Worm (Caenorhabditis elegans) whole organism, young adult: ENCODE results near the gene T22C8.4.

ENCODE experiments used
- B0261.1 ChIP-seq: sonication (generic microtip); optimal IDR thresholded peaks from 2 replicates; lab custom pipeline; 2016; ENCODE audit warnings: mild to moderate bottlenecking, missing genetic modification characterization, moderate library complexity, missing compliant biosample characterization
- B0336.3 ChIP-seq: fragments of 200-800 bp; sonication (Bioruptor generic); IDR thresholded peaks from 2 replicates; pipeline ENCODE4 v1.3.6; 2022; ENCODE audit warnings: missing genetic modification characterization, missing compliant biosample characterization
- F10E7.11 ChIP-seq: sonication (generic microtip); optimal IDR thresholded peaks from 2 replicates; lab custom pipeline; 2017; ENCODE audit warnings: mild to moderate bottlenecking, missing genetic modification characterization, moderate library complexity, missing compliant biosample characterization
- F23B12.7 ChIP-seq: sonication (generic microtip); optimal IDR thresholded peaks from 2 replicates; lab custom pipeline; 2017; ENCODE audit warnings: missing genetic modification characterization, mild to moderate bottlenecking, missing compliant biosample characterization, antibody characterized with exemption, moderate library complexity; ENCODE audit not compliant: insufficient read depth
- F39B2.1 ChIP-seq: fragments of 200-800 bp; sonication (Bioruptor generic); IDR thresholded peaks from 2 replicates; pipeline ENCODE4 v1.3.6; 2022; ENCODE audit warnings: missing genetic modification reagents, missing genetic modification characterization, missing compliant biosample characterization
- F52B5.7 ChIP-seq: sonication (generic microtip); optimal IDR thresholded peaks from 2 replicates; lab custom pipeline; 2016; ENCODE audit warnings: mild to moderate bottlenecking, missing genetic modification characterization, missing compliant biosample characterization
- F57A8.1 ChIP-seq: fragments of 200-800 bp; sonication (Bioruptor generic); optimal IDR thresholded peaks from 2 replicates; lab custom pipeline; 2018; ENCODE audit warnings: mild to moderate bottlenecking, missing genetic modification characterization, moderate library complexity, missing compliant biosample characterization
- K11D2.4 ChIP-seq: fragments of 200-800 bp; sonication (Bioruptor generic); IDR thresholded peaks from 2 replicates; pipeline ENCODE4 v1.3.6; 2022; ENCODE audit warnings: missing genetic modification reagents, missing genetic modification characterization, missing compliant biosample characterization
- K12H6.12 ChIP-seq: fragments of 200-800 bp; sonication (Bioruptor generic); optimal IDR thresholded peaks from 2 replicates; lab custom pipeline; 2018; ENCODE audit warnings: mild to moderate bottlenecking, missing genetic modification characterization, missing compliant biosample characterization
- Y53F4B.3 ChIP-seq: fragments of 200-800 bp; sonication (Bioruptor generic); IDR thresholded peaks from 2 replicates; pipeline ENCODE4 v1.3.6; 2022; ENCODE audit warnings: missing genetic modification reagents, missing genetic modification characterization, missing compliant biosample characterization
- akir-1 ChIP-seq: fragments of 200-800 bp; sonication (Bioruptor generic); optimal IDR thresholded peaks from 2 replicates; lab custom pipeline; 2018; ENCODE audit warnings: mild to moderate bottlenecking, missing genetic modification characterization, moderate library complexity, missing compliant biosample characterization
- athp-1 ChIP-seq: sonication (generic microtip); optimal IDR thresholded peaks from 2 replicates; lab custom pipeline; 2017; ENCODE audit warnings: mild to moderate bottlenecking, missing genetic modification characterization, missing compliant biosample characterization
- attf-3 ChIP-seq: fragments of 200-800 bp; sonication (Bioruptor generic); conservative IDR thresholded peaks from 2 replicates; pipeline ENCODE4 v1.3.6; 2022; ENCODE audit warnings: missing genetic modification reagents, missing genetic modification characterization, missing compliant biosample characterization
- attf-5 ChIP-seq: fragments of 200-800 bp; sonication (Bioruptor generic); optimal IDR thresholded peaks from 2 replicates; lab custom pipeline; 2018; ENCODE audit warnings: mild to moderate bottlenecking, missing genetic modification characterization, missing compliant biosample characterization
- cebp-1 ChIP-seq, 2 experiments: fragments of 200-800 bp in 1 of 2; sonication (Bioruptor generic) in 1 of 2; sonication (generic microtip) in 1 of 2; IDR thresholded peaks in 1 of 2; optimal IDR thresholded peaks in 1 of 2; 2 replicates each; pipeline versions ENCODE4 v1.3.6 to Lab custom; 2017 to 2022; ENCODE audit warnings: missing compliant biosample characterization in 2 of 2, missing genetic modification characterization in 2 of 2, mild to moderate bottlenecking in 1 of 2, missing genetic modification reagents in 1 of 2, moderate library complexity in 1 of 2
- ceh-100 ChIP-seq: fragments of 200-800 bp; sonication (Bioruptor generic); IDR thresholded peaks from 2 replicates; pipeline ENCODE4 v1.3.6; 2022; ENCODE audit warnings: missing genetic modification reagents, missing genetic modification characterization, missing compliant biosample characterization
- ceh-40 ChIP-seq: fragments of 200-800 bp; sonication (Bioruptor generic); IDR thresholded peaks from 2 replicates; pipeline ENCODE4 v1.3.6; 2022; ENCODE audit warnings: missing genetic modification characterization, missing compliant biosample characterization
- ceh-58 ChIP-seq: fragments of 200-800 bp; sonication (Bioruptor generic); IDR thresholded peaks from 2 replicates; pipeline ENCODE4 v1.3.6; 2022; ENCODE audit warnings: missing genetic modification characterization, missing compliant biosample characterization
- chd-7 ChIP-seq: sonication (generic microtip); optimal IDR thresholded peaks from 2 replicates; lab custom pipeline; 2016; ENCODE audit warnings: mild to moderate bottlenecking, missing genetic modification characterization, moderate library complexity, missing compliant biosample characterization
- dox-1 ChIP-seq: fragments of 200-800 bp; sonication (Bioruptor generic); IDR thresholded peaks from 2 replicates; pipeline ENCODE4 v1.3.6; 2022; ENCODE audit warnings: missing genetic modification reagents, missing genetic modification characterization, missing compliant biosample characterization
- dpl-1 ChIP-seq: fragments of 150-350 bp; optimal IDR thresholded peaks from 2 replicates; lab custom pipeline; 2014; ENCODE audit warnings: missing biosample characterization, missing genetic modification reagents, missing genetic modification characterization
- efl-1 ChIP-seq: fragments of 150-350 bp; optimal IDR thresholded peaks from 2 replicates; lab custom pipeline; 2014; ENCODE audit warnings: missing biosample characterization, missing genetic modification reagents, missing genetic modification characterization
- egl-44 ChIP-seq: fragments of 200-800 bp; sonication (Bioruptor generic); IDR thresholded peaks from 2 replicates; pipeline ENCODE4 v1.3.6; 2022; ENCODE audit warnings: missing genetic modification reagents, missing genetic modification characterization, missing compliant biosample characterization
- him-1 ChIP-seq: sonication (generic microtip); optimal IDR thresholded peaks from 2 replicates; lab custom pipeline; 2016; ENCODE audit warnings: missing genotype, missing genetic modification reagents, missing genetic modification characterization, missing compliant biosample characterization
- hmg-20 ChIP-seq: fragments of 200-800 bp; sonication (Bioruptor generic); IDR thresholded peaks from 2 replicates; pipeline ENCODE4 v1.3.6; 2022; ENCODE audit warnings: missing genetic modification reagents, missing genetic modification characterization, missing compliant biosample characterization
- lin-35 ChIP-seq, 3 experiments: fragments of 150-350 bp in 2 of 3; sonication (generic microtip) in 1 of 3; optimal IDR thresholded peaks; 2 replicates each; lab custom pipeline; 2014 to 2018; ENCODE audit warnings: missing biosample characterization in 3 of 3, missing genetic modification characterization in 3 of 3, missing genetic modification reagents in 3 of 3
- lin-40 ChIP-seq: sonication (generic microtip); optimal IDR thresholded peaks from 2 replicates; lab custom pipeline; 2016; ENCODE audit warnings: missing genetic modification characterization, mild to moderate bottlenecking, missing compliant biosample characterization, missing genotype, missing genetic modification reagents
- lsl-1 ChIP-seq: fragments of 200-800 bp; sonication (Bioruptor generic); optimal IDR thresholded peaks from 2 replicates; lab custom pipeline; 2018; ENCODE audit warnings: mild to moderate bottlenecking, missing genetic modification characterization, moderate library complexity, missing compliant biosample characterization
- madf-6 ChIP-seq: fragments of 200-800 bp; sonication (Bioruptor generic); IDR thresholded peaks from 2 replicates; pipeline ENCODE4 v1.3.6; 2022; ENCODE audit warnings: missing genetic modification reagents, missing genetic modification characterization, missing compliant biosample characterization
- mcd-1 ChIP-seq: fragments of 200-800 bp; sonication (Bioruptor generic); IDR thresholded peaks from 2 replicates; pipeline ENCODE4 v1.3.6; 2022; ENCODE audit warnings: missing genetic modification reagents, missing genetic modification characterization, missing compliant biosample characterization
- nfya-1 ChIP-seq: sonication (generic microtip); optimal IDR thresholded peaks from 2 replicates; lab custom pipeline; 2017; ENCODE audit warnings: antibody characterized with exemption, missing compliant biosample characterization, missing genetic modification characterization, borderline replicate concordance; ENCODE audit not compliant: insufficient read depth
- nhr-120 ChIP-seq: fragments of 200-800 bp; sonication (Bioruptor generic); IDR thresholded peaks from 2 replicates; pipeline ENCODE4 v1.3.6; 2022; ENCODE audit warnings: missing genetic modification characterization, missing compliant biosample characterization
- nhr-90 ChIP-seq: sonication (generic microtip); optimal IDR thresholded peaks from 2 replicates; lab custom pipeline; 2016; ENCODE audit warnings: missing genotype, mild to moderate bottlenecking, missing genetic modification characterization, missing compliant biosample characterization
- snpc-4 ChIP-seq, 5 experiments: fragments of 150-350 bp in 1 of 5; sonication (generic microtip) in 4 of 5; optimal IDR thresholded peaks; 2 replicates each; lab custom pipeline; 2014 to 2018; ENCODE audit warnings: missing genetic modification characterization in 5 of 5, missing biosample characterization in 3 of 5, antibody characterized with exemption in 2 of 5, mild to moderate bottlenecking in 2 of 5, missing compliant biosample characterization in 2 of 5, missing genotype in 2 of 5, moderate library complexity in 2 of 5, missing genetic modification reagents in 1 of 5
- sptf-2 ChIP-seq: fragments of 200-800 bp; sonication (Bioruptor generic); optimal IDR thresholded peaks from 2 replicates; lab custom pipeline; 2018; ENCODE audit warnings: mild to moderate bottlenecking, missing genetic modification characterization, missing compliant biosample characterization
- tbp1 ChIP-seq: fragments of 200-800 bp; sonication (Bioruptor generic); optimal IDR thresholded peaks from 2 replicates; lab custom pipeline; 2018; ENCODE audit warnings: mild to moderate bottlenecking, missing genetic modification characterization, missing compliant biosample characterization
- tlf-1 ChIP-seq: fragments of 200-800 bp; sonication (Bioruptor generic); optimal IDR thresholded peaks from 2 replicates; lab custom pipeline; 2018; ENCODE audit warnings: mild to moderate bottlenecking, missing genetic modification characterization, missing compliant biosample characterization
- unc-62 ChIP-seq: fragments of 150-350 bp; optimal IDR thresholded peaks from 2 replicates; lab custom pipeline; 2014; ENCODE audit warnings: missing biosample characterization, missing genetic modification reagents, missing genetic modification characterization
- xnd-1 ChIP-seq: sonication (generic microtip); optimal IDR thresholded peaks from 2 replicates; lab custom pipeline; 2016; ENCODE audit warnings: missing genotype, missing genetic modification reagents, missing genetic modification characterization, missing compliant biosample characterization
- zfh-2 ChIP-seq: fragments of 200-800 bp; sonication (Bioruptor generic); conservative IDR thresholded peaks from 2 replicates; pipeline ENCODE4 v1.3.6; 2022; ENCODE audit warnings: missing genetic modification reagents, missing genetic modification characterization, missing compliant biosample characterization
- zim-3 ChIP-seq: sonication (generic microtip); optimal IDR thresholded peaks from 2 replicates; lab custom pipeline; 2017; ENCODE audit warnings: mild to moderate bottlenecking, missing genetic modification characterization, moderate library complexity, missing compliant biosample characterization
- ztf-18 ChIP-seq: sonication (generic microtip); optimal IDR thresholded peaks from 2 replicates; lab custom pipeline; 2016; ENCODE audit warnings: missing genotype, mild to moderate bottlenecking, missing genetic modification characterization, missing compliant biosample characterization
- ztf-3 ChIP-seq: fragments of 200-800 bp; sonication (Bioruptor generic); optimal IDR thresholded peaks from 2 replicates; lab custom pipeline; 2018; ENCODE audit warnings: mild to moderate bottlenecking, missing genetic modification characterization, missing compliant biosample characterization

T22C8.4 gene

ce11 chrII:8668871-8669270, 45.6 kb upstream of the T22C8.4 start:
- TF ChIP-seq unc-62 (GFP tag; lab: Kevin White, UChicago) (no peak), chd-7 (tag; lab: Kevin White, UChicago) (no peak), B0336.3 (peak; percentile 10; the same call in 1 of the 2 replicates), nhr-90 (tag; lab: Kevin White, UChicago) (no peak), mcd-1 (GFP tag; lab: Robert Waterston, UW) (no peak), lin-35 (GFP tag; optimal IDR thresholded peaks at IDR 0.05; lab: Kevin White, UChicago) (no peak), Y53F4B.3 (GFP tag; lab: Robert Waterston, UW) (no peak), him-1 (tag; lab: Kevin White, UChicago) (peak; percentile 91), F52B5.7 (tag; lab: Kevin White, UChicago) (no peak), ceh-58 (GFP tag; lab: Robert Waterston, UW) (no peak)

- no peak for TF ChIP-seq ceh-100 (GFP tag; lab: Robert Waterston, UW)
- no peak for TF ChIP-seq F57A8.1
- no peak for TF ChIP-seq K12H6.12 (tag; lab: Kevin White, UChicago)
- TF ChIP-seq hmg-20 (GFP tag; lab: Robert Waterston, UW) = no peak
Measured at ce11 chrII:8664533-8664932, 41.2 kb upstream of the T22C8.4 start, which contains the start of gene etc-1. Gene etc-1, plus strand, starts transcription at chrII:8664833.

- TF ChIP-seq lin-40 (tag; lab: Kevin White, UChicago) (no peak), F23B12.7 (tag; lab: Kevin White, UChicago) (peak; percentile 44), nfya-1 (no peak), ceh-40 (GFP tag; lab: Robert Waterston, UW) (no peak), dox-1 (no peak), K12H6.12 (tag; lab: Kevin White, UChicago) (no peak), zim-3 (tag; lab: Kevin White, UChicago) (no peak), sptf-2 (GFP tag; lab: Kevin White, UChicago) (no peak), madf-6 (GFP tag; lab: Robert Waterston, UW) (no peak), attf-5 (GFP tag; lab: Kevin White, UChicago) (peak; percentile 48), nhr-120 (GFP tag; lab: Robert Waterston, UW) (no peak), athp-1 (tag; lab: Kevin White, UChicago) (no peak), tbp1 (GFP tag; lab: Kevin White, UChicago) (no peak), B0261.1 (tag; lab: Kevin White, UChicago) (no peak), F39B2.1 (GFP tag; lab: Robert Waterston, UW) (no peak), akir-1 (GFP tag; lab: Kevin White, UChicago) (no peak), unc-62 (GFP tag; lab: Kevin White, UChicago) (no peak), mcd-1 (GFP tag; lab: Robert Waterston, UW) (peak; percentile 63), cebp-1 (GFP tag; IDR thresholded peaks at IDR 0.05; lab: Robert Waterston, UW) (peak; percentile 53; the same call in 1 of the 2 replicates), cebp-1 (tag; optimal IDR thresholded peaks at IDR 0.05; lab: Kevin White, UChicago) (peak; percentile 78), dpl-1 (GFP tag; lab: Kevin White, UChicago) (no peak)
Measured at ce11 chrII:8661539-8661938, 38.2 kb upstream of the T22C8.4 start, which contains the start of the genes piga-1 and eif-2Bepsilon. Gene piga-1, minus strand, starts transcription at chrII:8661712. Gene eif-2Bepsilon, plus strand, starts transcription at chrII:8661869.

- no peak for TF ChIP-seq attf-3 (GFP tag; lab: Robert Waterston, UW)
- TF ChIP-seq K11D2.4 = no peak
- no peak for TF ChIP-seq tlf-1 (GFP tag; lab: Kevin White, UChicago)
- no peak for TF ChIP-seq zfh-2 (GFP tag; lab: Robert Waterston, UW)
- no peak for TF ChIP-seq egl-44 (GFP tag; lab: Robert Waterston, UW)
- TF ChIP-seq xnd-1 (tag; lab: Kevin White, UChicago) = no peak
- TF ChIP-seq ztf-3 (GFP tag; lab: Kevin White, UChicago) = no peak
- no peak for TF ChIP-seq mcd-1 (GFP tag; lab: Robert Waterston, UW)
- TF ChIP-seq ztf-18 (tag; lab: Kevin White, UChicago) = no peak
- TF ChIP-seq efl-1 (GFP tag; lab: Kevin White, UChicago) = no peak
- no peak for TF ChIP-seq F10E7.11
- TF ChIP-seq lsl-1 (GFP tag; lab: Kevin White, UChicago) = no peak
- no peak for TF ChIP-seq snpc-4 (GFP tag; optimal IDR thresholded peaks at IDR 0.05; lab: Kevin White, UChicago)
- no peak for TF ChIP-seq snpc-4 (tag; optimal IDR thresholded peaks at IDR 0.05; lab: Kevin White, UChicago)
Measured at ce11 chrII:8658835-8659234, 35.5 kb upstream of the T22C8.4 start, which contains the start of gene atg-10. Gene atg-10, plus strand, starts transcription at chrII:8659135.
